Fruit fly (Drosophila melanogaster) whole organism, embryonic: ENCODE results near the gene cype.
A peak's percentile ranks its signal among the peaks of the same experiment; 100 is the strongest.

Experiments used
- Aef1 ChIP-seq: fragments of 200-800 bp; sonication (Bioruptor generic); IDR thresholded peaks from 3 replicates; pipeline ENCODE4 v1.3.6; 2022; ENCODE audit warnings: missing biosample characterization, missing genetic modification characterization
- Asciz ChIP-seq: fragments of 200-800 bp; sonication (Bioruptor generic); optimal IDR thresholded peaks from 2 replicates; lab custom pipeline; 2017; ENCODE audit warnings: missing biosample characterization, mild to moderate bottlenecking, missing genetic modification characterization, missing genetic modification reagents
- Awh ChIP-seq: fragments of 200-800 bp; sonication (Bioruptor generic); IDR thresholded peaks from 2 replicates; pipeline ENCODE4, ENCODE4 v1.3.6; 2022; ENCODE audit warnings: missing biosample characterization, missing genetic modification characterization
- B-H2 ChIP-seq: fragments of 200-800 bp; sonication (Bioruptor generic); optimal IDR thresholded peaks from 2 replicates; lab custom pipeline; 2018; ENCODE audit warnings: missing biosample characterization, mild to moderate bottlenecking, missing genetic modification characterization
- C15 ChIP-seq: fragments of 200-800 bp; sonication (Bioruptor generic); IDR thresholded peaks from 3 replicates; pipeline ENCODE4 v1.3.6; 2022; ENCODE audit warnings: missing biosample characterization, missing genetic modification characterization
- CG10209 ChIP-seq: fragments of 200-800 bp; sonication (Bioruptor generic); optimal IDR thresholded peaks from 3 replicates; lab custom pipeline; 2017; ENCODE audit warnings: missing biosample characterization, mild to moderate bottlenecking, missing genetic modification characterization, missing genetic modification reagents
- CG11560 ChIP-seq: fragments of 200-800 bp; sonication (Bioruptor generic); IDR thresholded peaks from 3 replicates; pipeline ENCODE4 v1.3.6; 2022; ENCODE audit warnings: missing biosample characterization, missing genetic modification characterization
- CG1233 ChIP-seq: fragments of 200-800 bp; sonication (Bioruptor generic); optimal IDR thresholded peaks from 4 replicates; lab custom pipeline; 2018; ENCODE audit warnings: missing biosample characterization, mild to moderate bottlenecking, missing genetic modification characterization
- CG13424 ChIP-seq: fragments of 200-800 bp; sonication (Bioruptor generic); optimal IDR thresholded peaks from 2 replicates; lab custom pipeline; 2019; ENCODE audit warnings: missing biosample characterization, mild to moderate bottlenecking, missing genetic modification characterization, moderate library complexity
- CG14667 ChIP-seq: fragments of 200-800 bp; sonication (Bioruptor generic); IDR thresholded peaks from 2 replicates; pipeline ENCODE4 v1.3.6; 2022; ENCODE audit warnings: missing biosample characterization, missing genetic modification characterization
- CG30020 ChIP-seq: fragments of 200-800 bp; optimal IDR thresholded peaks from 2 replicates; lab custom pipeline; 2019; ENCODE audit warnings: missing biosample characterization, mild to moderate bottlenecking, missing genetic modification characterization, moderate library complexity
- CG3407 ChIP-seq: fragments of 200-800 bp; sonication (Bioruptor generic); optimal IDR thresholded peaks from 2 replicates; lab custom pipeline; 2018; ENCODE audit warnings: missing biosample characterization, mild to moderate bottlenecking, missing genetic modification characterization
- CG6765 ChIP-seq: fragments of 200-800 bp; sonication (Bioruptor generic); optimal IDR thresholded peaks from 3 replicates; lab custom pipeline; 2017; ENCODE audit warnings: missing biosample characterization, mild to moderate bottlenecking, missing genetic modification characterization
- CG6791 ChIP-seq: fragments of 200-800 bp; sonication (Bioruptor generic); IDR thresholded peaks from 3 replicates; pipeline ENCODE4 v1.3.6; 2022; ENCODE audit warnings: missing biosample characterization, missing genetic modification characterization; ENCODE audit not compliant: partially characterized antibody
- CG8388 ChIP-seq: fragments of 200-800 bp; sonication (Bioruptor generic); optimal IDR thresholded peaks from 2 replicates; lab custom pipeline; 2019; ENCODE audit warnings: missing biosample characterization, mild to moderate bottlenecking, missing genetic modification characterization, moderate library complexity
- CHES-1-like ChIP-seq: fragments of 200-800 bp; sonication (Bioruptor generic); optimal IDR thresholded peaks from 2 replicates; lab custom pipeline; 2016; ENCODE audit warnings: missing biosample characterization, missing genetic modification characterization
- Dp ChIP-seq: fragments of 200-800 bp; sonication (Bioruptor generic); optimal IDR thresholded peaks from 2 replicates; lab custom pipeline; 2018; ENCODE audit warnings: missing biosample characterization, mild to moderate bottlenecking, missing genetic modification characterization, moderate library complexity
- Ets65A ChIP-seq: fragments of 200-800 bp; sonication (Bioruptor generic); peaks from one replicate; lab custom pipeline; 2016; ENCODE audit warnings: missing biosample characterization, missing genetic modification characterization
- Fer1 ChIP-seq: fragments of 200-800 bp; sonication (Bioruptor generic); optimal IDR thresholded peaks from 2 replicates; lab custom pipeline; 2017; ENCODE audit warnings: missing biosample characterization, mild to moderate bottlenecking, missing genetic modification characterization
- Gug ChIP-seq: fragments of 200-800 bp; sonication (Bioruptor generic); IDR thresholded peaks from 4 replicates; pipeline ENCODE4 v1.3.6; 2022; ENCODE audit warnings: missing biosample characterization, missing genetic modification characterization
- HHEX ChIP-seq: fragments of 200-800 bp; sonication (Bioruptor generic); optimal IDR thresholded peaks from 3 replicates; lab custom pipeline; 2017; ENCODE audit warnings: missing biosample characterization, mild to moderate bottlenecking, missing genetic modification characterization, missing genetic modification reagents
- Hmr ChIP-seq: fragments of 200-800 bp; sonication (Bioruptor generic); optimal IDR thresholded peaks from 3 replicates; lab custom pipeline; 2017; ENCODE audit warnings: mild to moderate bottlenecking, missing biosample characterization, missing genetic modification reagents, missing genetic modification characterization
- Hr51 ChIP-seq, 2 experiments: fragments of 200-800 bp; sonication (Bioruptor generic); optimal IDR thresholded peaks; 2 replicates in 1 of 2; 3 replicates in 1 of 2; lab custom pipeline; 2016 to 2018; ENCODE audit warnings: missing biosample characterization in 2 of 2, missing genetic modification characterization in 2 of 2, mild to moderate bottlenecking in 1 of 2, moderate library complexity in 1 of 2
- Mad ChIP-seq: fragments of 200-800 bp; sonication (Bioruptor generic); optimal IDR thresholded peaks from 2 replicates; lab custom pipeline; 2016; ENCODE audit warnings: missing biosample characterization, missing genetic modification characterization
- Max ChIP-seq: fragments of 200-800 bp; sonication (Bioruptor generic); optimal IDR thresholded peaks from 2 replicates; lab custom pipeline; 2016; ENCODE audit warnings: missing biosample characterization, mild to moderate bottlenecking, missing genetic modification characterization
- NC2β ChIP-seq: fragments of 200-800 bp; sonication (Bioruptor generic); optimal IDR thresholded peaks from 2 replicates; lab custom pipeline; 2016; ENCODE audit warnings: missing biosample characterization, missing genetic modification characterization
- Oaz ChIP-seq: fragments of 200-800 bp; sonication (Bioruptor generic); IDR thresholded peaks from 2 replicates; pipeline ENCODE4 v1.3.6; 2022; ENCODE audit warnings: missing biosample characterization, missing genetic modification characterization
- Ravus ChIP-seq: fragments of 200-800 bp; sonication (Bioruptor generic); IDR thresholded peaks from 2 replicates; pipeline ENCODE4 v1.3.6; 2022; ENCODE audit warnings: missing biosample characterization, missing genetic modification characterization
- Side ChIP-seq: fragments of 200-800 bp; sonication (Bioruptor generic); optimal IDR thresholded peaks from 2 replicates; lab custom pipeline; 2016; ENCODE audit warnings: missing biosample characterization, missing genetic modification characterization
- Spps ChIP-seq: fragments of 200-800 bp; sonication (Bioruptor generic); optimal IDR thresholded peaks from 2 replicates; lab custom pipeline; 2018; ENCODE audit warnings: missing biosample characterization, mild to moderate bottlenecking, missing genetic modification characterization
- Sry-β ChIP-seq: fragments of 200-800 bp; sonication (Bioruptor generic); optimal IDR thresholded peaks from 2 replicates; lab custom pipeline; 2018; ENCODE audit warnings: missing biosample characterization, mild to moderate bottlenecking, missing genetic modification characterization, moderate library complexity
- ab ChIP-seq: fragments of 200-800 bp; sonication (Bioruptor generic); optimal IDR thresholded peaks from 2 replicates; lab custom pipeline; 2016; ENCODE audit warnings: missing biosample characterization, missing genetic modification characterization
- danr ChIP-seq: fragments of 200-800 bp; sonication (Bioruptor generic); IDR thresholded peaks from 2 replicates; pipeline ENCODE4 v1.3.6; 2022; ENCODE audit warnings: missing biosample characterization, missing genetic modification characterization
- exex ChIP-seq: fragments of 200-800 bp; sonication (Bioruptor generic); optimal IDR thresholded peaks from 4 replicates; lab custom pipeline; 2018; ENCODE audit warnings: missing biosample characterization, mild to moderate bottlenecking, missing genetic modification characterization, moderate library complexity
- ftz-f1 ChIP-seq: fragments of 200-800 bp; sonication (Bioruptor generic); optimal IDR thresholded peaks from 2 replicates; lab custom pipeline; 2016; ENCODE audit warnings: missing biosample characterization, missing genetic modification characterization
- ken ChIP-seq: fragments of 200-800 bp; sonication (Bioruptor generic); IDR thresholded peaks from 3 replicates; pipeline ENCODE4 v1.3.6; 2022; ENCODE audit warnings: missing biosample characterization, missing genetic modification characterization
- lbe ChIP-seq: fragments of 200-800 bp; sonication (Bioruptor generic); optimal IDR thresholded peaks from 2 replicates; lab custom pipeline; 2016; ENCODE audit warnings: missing biosample characterization, mild to moderate bottlenecking, missing genetic modification characterization
- mirr ChIP-seq: fragments of 200-800 bp; sonication (Bioruptor generic); optimal IDR thresholded peaks from 3 replicates; lab custom pipeline; 2018; ENCODE audit warnings: missing biosample characterization, mild to moderate bottlenecking, missing genetic modification characterization
- nerfin-2 ChIP-seq: fragments of 200-800 bp; sonication (Bioruptor generic); IDR thresholded peaks from 2 replicates; pipeline ENCODE4 v1.3.6; 2022; ENCODE audit warnings: missing biosample characterization, missing genetic modification characterization; ENCODE audit not compliant: partially characterized antibody
- pb ChIP-seq: fragments of 200-800 bp; sonication (Bioruptor generic); optimal IDR thresholded peaks from 3 replicates; lab custom pipeline; 2016; ENCODE audit warnings: missing biosample characterization, missing genetic modification characterization
- pita ChIP-seq: fragments of 200-800 bp; sonication (Bioruptor generic); optimal IDR thresholded peaks from 2 replicates; lab custom pipeline; 2017; ENCODE audit warnings: missing biosample characterization, mild to moderate bottlenecking, missing genetic modification characterization
- ranshi ChIP-seq: fragments of 200-800 bp; sonication (Bioruptor generic); IDR thresholded peaks from 2 replicates; pipeline ENCODE4 v1.3.6; 2022; ENCODE audit warnings: missing biosample characterization, missing genetic modification characterization
- salm ChIP-seq: fragments of 200-800 bp; sonication (Bioruptor generic); optimal IDR thresholded peaks from 2 replicates; lab custom pipeline; 2018; ENCODE audit warnings: missing biosample characterization, mild to moderate bottlenecking, missing genetic modification characterization
- schlank ChIP-seq: fragments of 200-800 bp; sonication (Bioruptor generic); optimal IDR thresholded peaks from 2 replicates; lab custom pipeline; 2018; ENCODE audit warnings: missing biosample characterization, mild to moderate bottlenecking, missing genetic modification characterization
- sens ChIP-seq: fragments of 200-800 bp; sonication (Bioruptor generic); peaks from one replicate; lab custom pipeline; 2016; ENCODE audit warnings: missing biosample characterization, missing genetic modification characterization
- slbo ChIP-seq: fragments of 200-800 bp; sonication (Bioruptor generic); IDR thresholded peaks from 2 replicates; pipeline ENCODE4 v1.3.6; 2022; ENCODE audit warnings: missing biosample characterization, missing genetic modification characterization
- slou ChIP-seq: fragments of 200-800 bp; sonication (Bioruptor generic); optimal IDR thresholded peaks from 3 replicates; lab custom pipeline; 2016; ENCODE audit warnings: missing biosample characterization, missing genetic modification characterization
- sna ChIP-seq: fragments of 200-800 bp; sonication (Bioruptor generic); IDR thresholded peaks from 2 replicates; pipeline ENCODE4 v1.3.6; 2022; ENCODE audit warnings: missing biosample characterization, missing genetic modification characterization; ENCODE audit not compliant: partially characterized antibody
- toy ChIP-seq: fragments of 200-800 bp; sonication (Bioruptor generic); IDR thresholded peaks from 2 replicates; pipeline ENCODE4 v1.3.6; 2022; ENCODE audit warnings: missing biosample characterization, missing genetic modification characterization
- trh ChIP-seq: fragments of 200-800 bp; sonication (Bioruptor generic); optimal IDR thresholded peaks from 2 replicates; lab custom pipeline; 2016; ENCODE audit warnings: missing biosample characterization, missing genetic modification characterization

Gene cype

dm6 chr2L:5342119-5342817 lies 15.2 kb downstream of the cype start, which contains the start of gene Acsf2 (continued):
- TF ChIP-seq Hr51 (GFP tag; optimal IDR thresholded peaks at IDR 0.05; lab: Kevin White, UChicago): peak; percentile 95 to 97
- peak; percentile 98 for TF ChIP-seq Ets65A (GFP tag; lab: Kevin White, UChicago)
- TF ChIP-seq ab (GFP tag; lab: Kevin White, UChicago): peak; percentile 46
- no peak for TF ChIP-seq CG6791 (GFP tag; lab: Robert Waterston, UW)
- peak; percentile 97 for TF ChIP-seq HHEX
- peak; percentile 96 for TF ChIP-seq schlank (tag; lab: Kevin White, UChicago)
- peak; percentile 64 for TF ChIP-seq CG8388 (GFP tag; lab: Kevin White, UChicago)
- TF ChIP-seq sna (GFP tag; lab: Robert Waterston, UW): no peak
- no peak for TF ChIP-seq CG30020
- no peak for TF ChIP-seq Sry-β (GFP tag; lab: Kevin White, UChicago)
- peak; percentile 92 for TF ChIP-seq CG14667 (GFP tag; lab: Robert Waterston, UW)
- peak; percentile 51 for TF ChIP-seq CG3407
- peak; percentile 6 for TF ChIP-seq Dp (GFP tag; lab: Kevin White, UChicago)
- peak; percentile 94 for TF ChIP-seq Gug (GFP tag; lab: Robert Waterston, UW)
- peak; percentile 99 for TF ChIP-seq slbo (GFP tag; lab: Robert Waterston, UW)
- peak; percentile 92 for TF ChIP-seq danr
- peak; percentile 97 for TF ChIP-seq ranshi
- peak; percentile 97 for TF ChIP-seq B-H2 (GFP tag; lab: Kevin White, UChicago)
- peak; percentile 78 for TF ChIP-seq Awh (GFP tag; lab: Robert Waterston, UW)
- TF ChIP-seq CHES-1-like (GFP tag; lab: Kevin White, UChicago): peak; percentile 97
- TF ChIP-seq NC2β: peak; percentile 75
- TF ChIP-seq Asciz (GFP tag; lab: Kevin White, UChicago): peak; percentile 73
- TF ChIP-seq Aef1 (GFP tag; lab: Robert Waterston, UW): peak; percentile 96
- peak; percentile 89 for TF ChIP-seq pb
- TF ChIP-seq nerfin-2 (GFP tag; lab: Robert Waterston, UW): no peak
- TF ChIP-seq CG6765 (GFP tag; lab: Kevin White, UChicago): peak; percentile 95
- TF ChIP-seq CG10209 (GFP tag; lab: Kevin White, UChicago): peak; percentile 96
- TF ChIP-seq Ravus (GFP tag; lab: Robert Waterston, UW): peak; percentile 86
- TF ChIP-seq pita (GFP tag; lab: Kevin White, UChicago): no peak
- TF ChIP-seq CG11560: peak; percentile 91
- peak; percentile 95 for TF ChIP-seq CG1233 (GFP tag; lab: Kevin White, UChicago)
- TF ChIP-seq trh: peak; percentile 77
- TF ChIP-seq mirr (GFP tag; lab: Kevin White, UChicago): peak; percentile 95
- TF ChIP-seq Oaz (GFP tag; lab: Robert Waterston, UW): peak; percentile 91
- TF ChIP-seq slou (GFP tag; lab: Kevin White, UChicago): peak; percentile 96
- TF ChIP-seq ftz-f1 (GFP tag; lab: Kevin White, UChicago): no peak
- peak; percentile 92 for TF ChIP-seq C15
- peak; percentile 88 for TF ChIP-seq Max (GFP tag; lab: Kevin White, UChicago)
- TF ChIP-seq ken (GFP tag; lab: Robert Waterston, UW): peak; percentile 79
- TF ChIP-seq Fer1 (GFP tag; lab: Kevin White, UChicago): peak; percentile 98
- peak; percentile 85 for TF ChIP-seq salm (tag; lab: Kevin White, UChicago)
- TF ChIP-seq CG13424 (tag; lab: Kevin White, UChicago): peak; percentile 97
- TF ChIP-seq Hmr (GFP tag; lab: Kevin White, UChicago): peak; percentile 99
- peak; percentile 75 for TF ChIP-seq Mad
- peak; percentile 97 for TF ChIP-seq toy (GFP tag; lab: Robert Waterston, UW)
- TF ChIP-seq Spps (tag; lab: Kevin White, UChicago): no peak
- peak; percentile 93 for TF ChIP-seq exex (tag; lab: Kevin White, UChicago)
- TF ChIP-seq sens: peak; percentile 88
- peak; percentile 92 for TF ChIP-seq Side (GFP tag; lab: Kevin White, UChicago)
- TF ChIP-seq lbe: no peak
